Fruit fly (Drosophila melanogaster) whole organism, embryonic: ENCODE results near the gene RhoGAP19D.
A peak's percentile ranks its signal among the peaks of the same experiment; 100 is the strongest.

ENCODE experiments used
- Bteb2 ChIP-seq: fragments of 200-800 bp; sonication (Bioruptor generic); optimal IDR thresholded peaks from 2 replicates; lab custom pipeline; 2016; ENCODE audit warnings: missing biosample characterization, missing genetic modification characterization
- CG11398 ChIP-seq: fragments of 200-800 bp; sonication (Bioruptor generic); optimal IDR thresholded peaks from 2 replicates; lab custom pipeline; 2016; ENCODE audit warnings: missing biosample characterization, missing genetic modification characterization
- CG11504 ChIP-seq: fragments of 200-800 bp; sonication (Bioruptor generic); optimal IDR thresholded peaks from 3 replicates; lab custom pipeline; 2019; ENCODE audit warnings: missing biosample characterization, mild to moderate bottlenecking, missing genetic modification characterization, moderate library complexity
- CG13424 ChIP-seq: fragments of 200-800 bp; sonication (Bioruptor generic); optimal IDR thresholded peaks from 2 replicates; lab custom pipeline; 2019; ENCODE audit warnings: missing biosample characterization, mild to moderate bottlenecking, missing genetic modification characterization, moderate library complexity
- CG15479 ChIP-seq: fragments of 200-800 bp; sonication (Bioruptor generic); optimal IDR thresholded peaks from 3 replicates; lab custom pipeline; 2019; ENCODE audit warnings: missing biosample characterization, mild to moderate bottlenecking, missing genetic modification characterization, moderate library complexity
- CG15696 ChIP-seq: fragments of 200-800 bp; sonication (Bioruptor generic); optimal IDR thresholded peaks from 2 replicates; lab custom pipeline; 2019; ENCODE audit warnings: missing biosample characterization, mild to moderate bottlenecking, missing genetic modification characterization, moderate library complexity
- CG17385 ChIP-seq: fragments of 200-800 bp; sonication (Bioruptor generic); optimal IDR thresholded peaks from 3 replicates; lab custom pipeline; 2018; ENCODE audit warnings: missing biosample characterization, mild to moderate bottlenecking, missing genetic modification characterization
- CG17912 ChIP-seq: fragments of 200-800 bp; sonication (Bioruptor generic); optimal IDR thresholded peaks from 2 replicates; lab custom pipeline; 2018; ENCODE audit warnings: missing biosample characterization, mild to moderate bottlenecking, missing genetic modification characterization
- CG2202 ChIP-seq: fragments of 200-800 bp; sonication (Bioruptor generic); optimal IDR thresholded peaks from 2 replicates; lab custom pipeline; 2018; ENCODE audit warnings: missing biosample characterization, mild to moderate bottlenecking, missing genetic modification characterization
- CG31224 ChIP-seq: fragments of 200-800 bp; sonication (Bioruptor generic); IDR thresholded peaks from 2 replicates; pipeline ENCODE4 v1.3.6; 2022; ENCODE audit warnings: missing biosample characterization, missing genetic modification characterization
- CG3281 ChIP-seq: fragments of 200-800 bp; sonication (Bioruptor generic); optimal IDR thresholded peaks from 3 replicates; lab custom pipeline; 2017; ENCODE audit warnings: missing biosample characterization, mild to moderate bottlenecking, missing genetic modification characterization
- CG3726 ChIP-seq: fragments of 200-800 bp; sonication (Bioruptor generic); IDR thresholded peaks from 3 replicates; pipeline ENCODE4, ENCODE4 v1.3.6; 2022; ENCODE audit warnings: missing biosample characterization, missing genetic modification characterization
- CG4328 ChIP-seq: fragments of 200-800 bp; sonication (Bioruptor generic); optimal IDR thresholded peaks from 3 replicates; lab custom pipeline; 2017; ENCODE audit warnings: missing biosample characterization, missing genetic modification reagents, missing genetic modification characterization
- CG5180 ChIP-seq: fragments of 200-800 bp; sonication (Bioruptor generic); optimal IDR thresholded peaks from 3 replicates; lab custom pipeline; 2017; ENCODE audit warnings: missing biosample characterization, missing genetic modification characterization, mild to moderate bottlenecking, moderate library complexity, missing genetic modification reagents
- CG5953 ChIP-seq: fragments of 200-800 bp; sonication (Bioruptor generic); IDR thresholded peaks from 2 replicates; pipeline ENCODE4 v1.3.6; 2022; ENCODE audit warnings: missing biosample characterization, missing genetic modification characterization
- CG6272 ChIP-seq: fragments of 200-800 bp; sonication (Bioruptor generic); IDR thresholded peaks from 2 replicates; pipeline ENCODE4 v1.3.6; 2022; ENCODE audit warnings: missing biosample characterization, missing genetic modification characterization
- CG6689 ChIP-seq: fragments of 200-800 bp; sonication (Bioruptor generic); IDR thresholded peaks from 2 replicates; pipeline ENCODE4 v1.3.6; 2022; ENCODE audit warnings: missing biosample characterization, missing genetic modification characterization
- CG6813 ChIP-seq: fragments of 200-800 bp; sonication (Bioruptor generic); optimal IDR thresholded peaks from 2 replicates; lab custom pipeline; 2017; ENCODE audit warnings: missing biosample characterization, missing genetic modification characterization, mild to moderate bottlenecking, moderate library complexity, missing genetic modification reagents
- CG8089 ChIP-seq: fragments of 200-800 bp; sonication (Bioruptor generic); optimal IDR thresholded peaks from 3 replicates; lab custom pipeline; 2016; ENCODE audit warnings: missing biosample characterization, missing genetic modification characterization
- CG9609 ChIP-seq: fragments of 200-800 bp; sonication (Bioruptor generic); optimal IDR thresholded peaks from 3 replicates; lab custom pipeline; 2016; ENCODE audit warnings: missing biosample characterization, missing genetic modification characterization
- CG9817 ChIP-seq: fragments of 200-800 bp; sonication (Bioruptor generic); optimal IDR thresholded peaks from 2 replicates; lab custom pipeline; 2018; ENCODE audit warnings: missing biosample characterization, mild to moderate bottlenecking, missing genetic modification characterization, moderate library complexity
- Camta ChIP-seq: fragments of 200-800 bp; sonication (Bioruptor generic); optimal IDR thresholded peaks from 2 replicates; lab custom pipeline; 2016; ENCODE audit warnings: missing biosample characterization, missing genetic modification characterization
- Dip2 ChIP-seq: fragments of 200-800 bp; sonication (Bioruptor generic); IDR thresholded peaks from 2 replicates; pipeline ENCODE4 v1.3.6; 2022; ENCODE audit warnings: missing biosample characterization, missing genetic modification characterization
- Drgx ChIP-seq: fragments of 200-800 bp; sonication (Bioruptor generic); IDR thresholded peaks from 2 replicates; pipeline ENCODE4 v1.3.6; 2022; ENCODE audit warnings: missing biosample characterization, missing genetic modification characterization
- Ets97D ChIP-seq: fragments of 200-800 bp; sonication (Bioruptor generic); optimal IDR thresholded peaks from 3 replicates; lab custom pipeline; 2016; ENCODE audit warnings: missing biosample characterization, missing genetic modification characterization
- HHEX ChIP-seq: fragments of 200-800 bp; sonication (Bioruptor generic); optimal IDR thresholded peaks from 3 replicates; lab custom pipeline; 2017; ENCODE audit warnings: missing biosample characterization, mild to moderate bottlenecking, missing genetic modification characterization, missing genetic modification reagents
- HLH54F ChIP-seq: fragments of 200-800 bp; sonication (Bioruptor generic); optimal IDR thresholded peaks from 3 replicates; lab custom pipeline; 2016; ENCODE audit warnings: missing biosample characterization, missing genetic modification characterization
- Kr ChIP-seq: fragments of 200-800 bp; sonication (Bioruptor generic); optimal IDR thresholded peaks from 2 replicates; lab custom pipeline; 2017; ENCODE audit warnings: missing biosample characterization, mild to moderate bottlenecking, missing genetic modification characterization
- Mrtf ChIP-seq: fragments of 200-800 bp; sonication (Bioruptor generic); IDR thresholded peaks from 3 replicates; pipeline ENCODE4 v1.3.6; 2022; ENCODE audit warnings: missing biosample characterization, missing genetic modification characterization
- Sox100B ChIP-seq: fragments of 200-800 bp; sonication (Bioruptor generic); optimal IDR thresholded peaks from 3 replicates; lab custom pipeline; 2018; ENCODE audit warnings: missing biosample characterization, mild to moderate bottlenecking, missing genetic modification characterization
- Taf1 ChIP-seq: fragments of 200-800 bp; sonication (Bioruptor generic); IDR thresholded peaks from 2 replicates; pipeline ENCODE4 v1.3.6; 2022; ENCODE audit warnings: missing biosample characterization, missing genetic modification characterization
- al ChIP-seq: fragments of 200-800 bp; sonication (Bioruptor generic); IDR thresholded peaks from 2 replicates; pipeline ENCODE4 v1.3.6; 2022; ENCODE audit warnings: missing biosample characterization, missing genetic modification characterization
- ara ChIP-seq: fragments of 200-800 bp; sonication (Bioruptor generic); IDR thresholded peaks from 2 replicates; pipeline ENCODE4 v1.3.6; 2022; ENCODE audit warnings: missing biosample characterization, missing genetic modification characterization
- bigmax ChIP-seq: fragments of 200-800 bp; sonication (Bioruptor generic); optimal IDR thresholded peaks from 2 replicates; lab custom pipeline; 2018; ENCODE audit warnings: missing biosample characterization, mild to moderate bottlenecking, missing genetic modification characterization
- crp ChIP-seq, 2 experiments: fragments of 200-800 bp; sonication (Bioruptor generic); optimal IDR thresholded peaks; 2 replicates in 1 of 2; 3 replicates in 1 of 2; lab custom pipeline; 2017; ENCODE audit warnings: missing biosample characterization in 2 of 2, missing genetic modification characterization in 2 of 2, mild to moderate bottlenecking in 1 of 2, moderate library complexity in 1 of 2
- da ChIP-seq: fragments of 200-800 bp; sonication (Bioruptor generic); optimal IDR thresholded peaks from 2 replicates; lab custom pipeline; 2016; ENCODE audit warnings: missing biosample characterization, missing genetic modification characterization
- fd96Cb ChIP-seq: fragments of 200-800 bp; sonication (Bioruptor generic); optimal IDR thresholded peaks from 2 replicates; lab custom pipeline; 2018; ENCODE audit warnings: missing biosample characterization, mild to moderate bottlenecking, missing genetic modification characterization, moderate library complexity
- h ChIP-seq: fragments of >200 bp; optimal IDR thresholded peaks from 2 replicates; lab custom pipeline; 2017
- mirr ChIP-seq: fragments of 200-800 bp; sonication (Bioruptor generic); optimal IDR thresholded peaks from 3 replicates; lab custom pipeline; 2018; ENCODE audit warnings: missing biosample characterization, mild to moderate bottlenecking, missing genetic modification characterization
- mld ChIP-seq: fragments of 200-800 bp; sonication (Bioruptor generic); IDR thresholded peaks from 3 replicates; pipeline ENCODE4 v1.3.6; 2022; ENCODE audit warnings: missing biosample characterization, missing genetic modification characterization; ENCODE audit not compliant: partially characterized antibody
- ranshi ChIP-seq: fragments of 200-800 bp; sonication (Bioruptor generic); IDR thresholded peaks from 2 replicates; pipeline ENCODE4 v1.3.6; 2022; ENCODE audit warnings: missing biosample characterization, missing genetic modification characterization
- sima ChIP-seq: fragments of 200-800 bp; sonication (Bioruptor generic); optimal IDR thresholded peaks from 2 replicates; lab custom pipeline; 2016; ENCODE audit warnings: missing biosample characterization, missing genetic modification characterization
- sob ChIP-seq: fragments of 200-800 bp; sonication (Bioruptor generic); IDR thresholded peaks from 2 replicates; pipeline ENCODE4 v1.3.6; 2022; ENCODE audit warnings: missing biosample characterization, missing genetic modification characterization
- z ChIP-seq: fragments of 200-800 bp; sonication (Bioruptor generic); IDR thresholded peaks from 3 replicates; pipeline ENCODE4 v1.3.6; 2022; ENCODE audit warnings: missing biosample characterization, missing genetic modification characterization
- zen2 ChIP-seq: fragments of 200-800 bp; sonication (Bioruptor generic); IDR thresholded peaks from 3 replicates; pipeline ENCODE4 v1.3.6; 2022; ENCODE audit warnings: missing biosample characterization, missing genetic modification characterization; ENCODE audit not compliant: partially characterized antibody

Gene RhoGAP19D

DNA sequence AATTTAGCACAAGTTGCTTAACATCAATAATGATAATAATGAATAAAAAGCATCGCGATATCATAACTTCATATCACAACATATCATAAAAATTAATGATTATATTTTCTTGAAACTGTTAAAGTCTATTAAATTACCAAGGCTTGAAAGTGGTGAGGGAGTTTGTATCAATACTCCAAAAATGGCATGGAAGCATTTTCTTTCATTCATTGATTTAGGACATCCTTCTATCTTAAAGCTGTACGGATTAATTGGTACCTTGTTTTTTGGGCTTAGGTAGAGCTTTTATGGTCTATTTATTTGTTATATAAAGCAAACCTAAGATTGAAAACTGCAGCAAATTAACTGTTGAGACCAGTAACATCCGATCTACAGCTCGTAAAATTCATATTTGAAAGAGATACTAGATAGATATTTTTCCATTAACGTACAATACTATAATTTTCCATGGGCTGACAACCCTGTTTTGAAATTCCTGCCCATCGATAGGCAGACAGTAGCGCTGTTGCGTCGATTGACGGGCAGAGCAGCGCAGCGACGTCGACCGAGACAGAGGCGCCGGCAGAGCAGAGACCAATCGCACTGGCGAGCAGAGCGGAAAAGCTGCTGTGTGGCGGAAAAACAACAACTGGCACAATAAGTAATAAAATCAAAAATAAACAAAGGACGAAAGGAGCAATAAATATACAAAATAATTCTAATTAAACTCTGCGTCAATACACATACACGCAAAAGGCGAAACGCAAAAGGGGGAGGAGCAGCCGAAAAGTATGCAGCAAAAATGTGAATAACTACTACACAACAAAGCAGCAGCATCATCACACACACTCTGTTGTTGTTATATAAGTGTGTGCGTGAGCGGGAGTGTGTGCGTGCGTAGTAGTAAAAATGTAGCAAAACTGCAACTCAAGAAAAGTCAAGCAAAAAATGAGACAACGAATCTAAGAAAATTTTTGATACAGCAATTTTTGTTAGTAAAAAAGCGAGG, 76.9 kb downstream of the RhoGAP19D start, which contains the start of gene CG1695 (continued):
- peak; percentile 8 for TF ChIP-seq CG17385 (GFP tag; lab: Kevin White, UChicago)
- no peak for TF ChIP-seq sima (GFP tag; lab: Kevin White, UChicago)
- no peak for TF ChIP-seq CG6813 (GFP tag; lab: Kevin White, UChicago)
- no peak for TF ChIP-seq Taf1 (GFP tag; lab: Robert Waterston, UW)
- peak; percentile 36 for TF ChIP-seq CG13424 (tag; lab: Kevin White, UChicago)
- TF ChIP-seq CG3726 (GFP tag; lab: Robert Waterston, UW): no peak
- no peak for TF ChIP-seq h
- peak; percentile 29 for TF ChIP-seq CG11504
- no peak for TF ChIP-seq Dip2 (GFP tag; lab: Robert Waterston, UW)
- TF ChIP-seq fd96Cb: no peak
- peak; percentile 5 for TF ChIP-seq Camta (GFP tag; lab: Kevin White, UChicago)
- peak; percentile 11 for TF ChIP-seq Sox100B (GFP tag; lab: Kevin White, UChicago)
- TF ChIP-seq CG17912 (GFP tag; lab: Kevin White, UChicago): no peak
- TF ChIP-seq ara (GFP tag; lab: Robert Waterston, UW): no peak
- TF ChIP-seq HLH54F (GFP tag; lab: Kevin White, UChicago): peak; percentile 1
- no peak for TF ChIP-seq CG15479 (GFP tag; lab: Kevin White, UChicago)
- TF ChIP-seq Bteb2 (GFP tag; lab: Kevin White, UChicago): no peak
- TF ChIP-seq CG15696 (tag; lab: Kevin White, UChicago): no peak
- no peak for TF ChIP-seq CG5953 (GFP tag; lab: Robert Waterston, UW)
- no peak for TF ChIP-seq HHEX (GFP tag; lab: Kevin White, UChicago)
- TF ChIP-seq da: no peak
- no peak for TF ChIP-seq ranshi (GFP tag; lab: Robert Waterston, UW)
- TF ChIP-seq CG8089: no peak
- TF ChIP-seq CG6689 (GFP tag; lab: Robert Waterston, UW): no peak
- TF ChIP-seq CG9817 (tag; lab: Kevin White, UChicago): no peak
- no peak for TF ChIP-seq CG6272 (GFP tag; lab: Robert Waterston, UW)
- TF ChIP-seq mld: no peak
- no peak for TF ChIP-seq z (GFP tag; lab: Robert Waterston, UW)
- no peak for TF ChIP-seq CG11398 (GFP tag; lab: Kevin White, UChicago)
- no peak for TF ChIP-seq CG5180 (GFP tag; lab: Kevin White, UChicago)
- no peak for TF ChIP-seq Ets97D
- TF ChIP-seq CG4328 (GFP tag; lab: Kevin White, UChicago): no peak
- no peak for TF ChIP-seq bigmax (GFP tag; lab: Kevin White, UChicago)
- TF ChIP-seq CG3281 (GFP tag; lab: Kevin White, UChicago): peak; percentile 24
- no peak for TF ChIP-seq sob (GFP tag; lab: Robert Waterston, UW)
- TF ChIP-seq Mrtf (GFP tag; lab: Robert Waterston, UW): no peak
- TF ChIP-seq CG9609 (GFP tag; lab: Kevin White, UChicago): no peak
- no peak for TF ChIP-seq Drgx (GFP tag; lab: Robert Waterston, UW)
- TF ChIP-seq CG31224 (GFP tag; lab: Robert Waterston, UW): no peak
- TF ChIP-seq CG2202 (tag; lab: Kevin White, UChicago): no peak
- no peak for TF ChIP-seq crp (GFP tag; optimal IDR thresholded peaks at IDR 0.05; lab: Kevin White, UChicago)
- no peak for TF ChIP-seq mirr (GFP tag; lab: Kevin White, UChicago)
- TF ChIP-seq al (GFP tag; lab: Robert Waterston, UW): no peak
- TF ChIP-seq Kr (GFP tag; lab: Kevin White, UChicago): no peak
- TF ChIP-seq zen2 (GFP tag; lab: Robert Waterston, UW): no peak; the same call in 2 of the 3 replicates
